Worm (Caenorhabditis elegans) whole organism, late embryonic: ENCODE data around the gene F13A2.9.

ENCODE experiments used
- C08G9.2 ChIP-seq: sonication (generic microtip); optimal IDR thresholded peaks from 2 replicates; lab custom pipeline; 2016; ENCODE audit warnings: mild to moderate bottlenecking, missing genetic modification characterization, moderate library complexity, missing compliant biosample characterization
- C38D4.7 ChIP-seq: fragments of 200-800 bp; sonication (Bioruptor generic); optimal IDR thresholded peaks from 2 replicates; lab custom pipeline; 2018; ENCODE audit warnings: mild to moderate bottlenecking, missing genetic modification characterization, moderate library complexity, missing compliant biosample characterization
- F13H6.1 ChIP-seq: sonication (generic microtip); optimal IDR thresholded peaks from 2 replicates; lab custom pipeline; 2016; ENCODE audit warnings: missing genetic modification characterization, missing compliant biosample characterization
- K09A11.1 ChIP-seq: sonication (generic microtip); optimal IDR thresholded peaks from 2 replicates; lab custom pipeline; 2017; ENCODE audit warnings: antibody characterized with exemption, mild to moderate bottlenecking, missing genetic modification characterization, missing compliant biosample characterization; ENCODE audit not compliant: insufficient read depth
- T23F11.4 ChIP-seq: fragments of 200-800 bp; sonication (Bioruptor generic); optimal IDR thresholded peaks from 2 replicates; lab custom pipeline; 2018; ENCODE audit warnings: mild to moderate bottlenecking, missing genetic modification characterization, missing compliant biosample characterization
- Y22D7AL.16 ChIP-seq: sonication (generic microtip); optimal IDR thresholded peaks from 2 replicates; lab custom pipeline; 2016; ENCODE audit warnings: missing genetic modification characterization, missing compliant biosample characterization
- ahr-1 ChIP-seq: sonication (generic microtip); optimal IDR thresholded peaks from 2 replicates; lab custom pipeline; 2016; ENCODE audit warnings: missing genetic modification characterization, missing compliant biosample characterization
- ceh-14 ChIP-seq: sonication (generic microtip); optimal IDR thresholded peaks from 2 replicates; lab custom pipeline; 2016; ENCODE audit warnings: missing genotype, missing genetic modification characterization, missing compliant biosample characterization
- ceh-18 ChIP-seq: sonication (generic microtip); optimal IDR thresholded peaks from 2 replicates; lab custom pipeline; 2016; ENCODE audit warnings: missing genetic modification characterization, missing compliant biosample characterization
- ceh-22 ChIP-seq: sonication (generic microtip); optimal IDR thresholded peaks from 2 replicates; lab custom pipeline; 2017; ENCODE audit warnings: missing biosample characterization, missing genetic modification characterization
- ceh-24 ChIP-seq: sonication (generic microtip); optimal IDR thresholded peaks from 2 replicates; lab custom pipeline; 2016; ENCODE audit warnings: mild to moderate bottlenecking, missing genetic modification characterization, missing compliant biosample characterization
- ceh-34 ChIP-seq: sonication (generic microtip); optimal IDR thresholded peaks from 2 replicates; lab custom pipeline; 2016; ENCODE audit warnings: mild to moderate bottlenecking, missing genetic modification characterization, missing compliant biosample characterization
- ceh-6 ChIP-seq: fragments of 200-800 bp; sonication (Bioruptor generic); optimal IDR thresholded peaks from 2 replicates; lab custom pipeline; 2018; ENCODE audit warnings: mild to moderate bottlenecking, missing genetic modification characterization, missing compliant biosample characterization
- dve-1 ChIP-seq: sonication (generic microtip); optimal IDR thresholded peaks from 2 replicates; lab custom pipeline; 2017; ENCODE audit warnings: antibody characterized with exemption, mild to moderate bottlenecking, missing genetic modification characterization, missing compliant biosample characterization
- elt-2 ChIP-seq: sonication (generic microtip); optimal IDR thresholded peaks from 2 replicates; lab custom pipeline; 2016; ENCODE audit warnings: missing genetic modification reagents, missing genetic modification characterization, missing compliant biosample characterization
- ets-4 ChIP-seq: sonication (generic microtip); optimal IDR thresholded peaks from 2 replicates; lab custom pipeline; 2016; ENCODE audit warnings: missing genetic modification characterization, missing compliant biosample characterization
- fax-1 ChIP-seq: sonication (generic microtip); optimal IDR thresholded peaks from 2 replicates; lab custom pipeline; 2016; ENCODE audit warnings: missing genotype, missing genetic modification characterization, missing compliant biosample characterization
- fkh-10 ChIP-seq: fragments of 150-350 bp; optimal IDR thresholded peaks from 2 replicates; lab custom pipeline; 2014; ENCODE audit warnings: missing biosample characterization, missing genetic modification reagents, missing genetic modification characterization
- fkh-6 ChIP-seq: sonication (generic microtip); optimal IDR thresholded peaks from 2 replicates; lab custom pipeline; 2016; ENCODE audit warnings: missing genetic modification characterization, missing compliant biosample characterization
- hlh-13 ChIP-seq: fragments of 200-800 bp; sonication (Bioruptor generic); optimal IDR thresholded peaks from 2 replicates; lab custom pipeline; 2018; ENCODE audit warnings: mild to moderate bottlenecking, missing genetic modification characterization, missing compliant biosample characterization
- hlh-15 ChIP-seq: sonication (generic microtip); optimal IDR thresholded peaks from 2 replicates; lab custom pipeline; 2016; ENCODE audit warnings: missing genetic modification characterization, missing compliant biosample characterization
- hlh-30 ChIP-seq: sonication (generic microtip); optimal IDR thresholded peaks from 2 replicates; lab custom pipeline; 2017; ENCODE audit warnings: antibody characterized with exemption, missing genetic modification characterization, missing compliant biosample characterization; ENCODE audit not compliant: insufficient read depth
- hlh-8 ChIP-seq: sonication (generic microtip); optimal IDR thresholded peaks from 2 replicates; lab custom pipeline; 2016; ENCODE audit warnings: missing genotype, missing genetic modification characterization, missing compliant biosample characterization
- lin-11 ChIP-seq: fragments of 200-800 bp; sonication (Bioruptor generic); optimal IDR thresholded peaks from 2 replicates; lab custom pipeline; 2018; ENCODE audit warnings: mild to moderate bottlenecking, missing genetic modification characterization, missing compliant biosample characterization
- madf-2 ChIP-seq: sonication (generic microtip); optimal IDR thresholded peaks from 2 replicates; lab custom pipeline; 2017; ENCODE audit warnings: missing genetic modification characterization, missing compliant biosample characterization
- nhr-11 ChIP-seq: fragments of 150-350 bp; optimal IDR thresholded peaks from 2 replicates; lab custom pipeline; 2014; ENCODE audit warnings: missing biosample characterization, missing genetic modification characterization
- npax-4 ChIP-seq: sonication (generic microtip); optimal IDR thresholded peaks from 2 replicates; lab custom pipeline; 2016; ENCODE audit warnings: missing genetic modification characterization, missing compliant biosample characterization
- odd-2 ChIP-seq: sonication (generic microtip); optimal IDR thresholded peaks from 2 replicates; lab custom pipeline; 2017; ENCODE audit warnings: antibody characterized with exemption, mild to moderate bottlenecking, missing genetic modification characterization, missing compliant biosample characterization
- pag-3 ChIP-seq: sonication (generic microtip); optimal IDR thresholded peaks from 2 replicates; lab custom pipeline; 2016; ENCODE audit warnings: missing compliant biosample characterization, missing genetic modification characterization, borderline replicate concordance
- pax-1 ChIP-seq: fragments of 150-350 bp; optimal IDR thresholded peaks from 2 replicates; lab custom pipeline; 2014; ENCODE audit warnings: missing biosample characterization, missing genetic modification characterization
- pha-4 ChIP-seq: fragments of 150-350 bp; optimal IDR thresholded peaks from 2 replicates; lab custom pipeline; 2018; ENCODE audit warnings: missing biosample characterization, missing genetic modification reagents, missing genetic modification characterization
- pqm-1 ChIP-seq: sonication (generic microtip); optimal IDR thresholded peaks from 2 replicates; lab custom pipeline; 2016; ENCODE audit warnings: missing genetic modification characterization, missing compliant biosample characterization
- ref-2 ChIP-seq: sonication (generic microtip); optimal IDR thresholded peaks from 2 replicates; lab custom pipeline; 2016; ENCODE audit warnings: missing genetic modification characterization, missing compliant biosample characterization
- sdc-2 ChIP-seq: sonication (generic microtip); optimal IDR thresholded peaks from 2 replicates; lab custom pipeline; 2016; ENCODE audit warnings: missing genotype, missing genetic modification characterization, missing compliant biosample characterization
- sox-4 ChIP-seq: sonication (generic microtip); optimal IDR thresholded peaks from 2 replicates; lab custom pipeline; 2017; ENCODE audit warnings: mild to moderate bottlenecking, missing genetic modification characterization, inconsistent platforms, missing compliant biosample characterization
- tbx-2 ChIP-seq: sonication (generic microtip); optimal IDR thresholded peaks from 2 replicates; lab custom pipeline; 2016; ENCODE audit warnings: missing genetic modification characterization, missing compliant biosample characterization
- ttx-3 ChIP-seq: sonication (generic microtip); optimal IDR thresholded peaks from 2 replicates; lab custom pipeline; 2016; ENCODE audit warnings: missing genetic modification reagents, missing genetic modification characterization, missing compliant biosample characterization
- unc-3 ChIP-seq, 2 experiments: fragments of 200-800 bp in 1 of 2; sonication (Bioruptor generic) in 1 of 2; sonication (generic microtip) in 1 of 2; conservative IDR thresholded peaks in 1 of 2; optimal IDR thresholded peaks in 1 of 2; 2 replicates each; pipeline versions ENCODE4 v1.3.6 to Lab custom; 2016 to 2022; ENCODE audit warnings: missing compliant biosample characterization in 2 of 2, missing genetic modification characterization in 2 of 2, missing genetic modification reagents in 1 of 2
- unc-42 ChIP-seq: sonication (generic microtip); optimal IDR thresholded peaks from 2 replicates; lab custom pipeline; 2016; ENCODE audit warnings: missing genotype, missing genetic modification characterization, missing compliant biosample characterization
- unc-55 ChIP-seq: sonication (generic microtip); optimal IDR thresholded peaks from 2 replicates; lab custom pipeline; 2017; ENCODE audit warnings: missing biosample characterization, missing genetic modification reagents, missing genetic modification characterization
- ztf-16 ChIP-seq: sonication (generic microtip); optimal IDR thresholded peaks from 2 replicates; lab custom pipeline; 2017; ENCODE audit warnings: missing genetic modification characterization, missing compliant biosample characterization

F13A2.9 gene

DNA sequence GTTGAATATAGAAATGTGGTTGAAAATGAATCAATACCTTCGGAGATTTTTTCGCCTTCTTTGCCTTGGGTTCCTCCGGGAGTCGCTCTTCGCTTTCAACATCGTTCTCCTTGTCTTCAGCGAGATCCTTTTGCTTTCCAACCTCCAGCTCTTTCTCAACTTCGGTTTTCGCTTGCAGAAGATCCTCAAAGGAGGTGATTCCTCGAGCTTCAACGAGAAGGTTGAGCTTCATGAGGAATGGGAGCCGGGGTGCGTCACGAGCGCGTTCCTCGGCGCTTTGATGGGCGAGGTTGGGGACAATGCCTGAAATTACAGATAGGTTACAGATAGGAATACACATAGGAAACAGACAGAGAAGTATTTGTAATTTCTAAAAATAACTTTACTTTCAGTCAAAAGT is 11.6 kb upstream of the F13A2.9 start:
- no peak for TF ChIP-seq ceh-6 (GFP tag; lab: Kevin White, UChicago)
- no peak for TF ChIP-seq pqm-1 (tag; lab: Kevin White, UChicago)
- no peak for TF ChIP-seq dve-1
- no peak for TF ChIP-seq tbx-2 (tag; lab: Kevin White, UChicago)
- no peak for TF ChIP-seq ceh-34 (tag; lab: Kevin White, UChicago)
- TF ChIP-seq lin-11 = no peak
- TF ChIP-seq unc-55 (GFP tag; lab: Kevin White, UChicago) = no peak
- no peak for TF ChIP-seq ets-4 (tag; lab: Kevin White, UChicago)
- no peak for TF ChIP-seq fkh-6 (tag; lab: Kevin White, UChicago)
- no peak for TF ChIP-seq ceh-22 (tag; lab: Kevin White, UChicago)
- no peak for TF ChIP-seq K09A11.1 (tag; lab: Kevin White, UChicago)
- no peak for TF ChIP-seq ceh-24 (tag; lab: Kevin White, UChicago)
- TF ChIP-seq pha-4 (tag; lab: Kevin White, UChicago) = no peak
- TF ChIP-seq nhr-11 (tag; lab: Kevin White, UChicago) = no peak
- TF ChIP-seq C38D4.7 (GFP tag; lab: Kevin White, UChicago) = no peak
- TF ChIP-seq madf-2 (tag; lab: Kevin White, UChicago) = no peak
- TF ChIP-seq ceh-14 (tag; lab: Kevin White, UChicago) = no peak
- no peak for TF ChIP-seq hlh-15 (tag; lab: Kevin White, UChicago)
- TF ChIP-seq hlh-8 (tag; lab: Kevin White, UChicago) = no peak

DNA sequence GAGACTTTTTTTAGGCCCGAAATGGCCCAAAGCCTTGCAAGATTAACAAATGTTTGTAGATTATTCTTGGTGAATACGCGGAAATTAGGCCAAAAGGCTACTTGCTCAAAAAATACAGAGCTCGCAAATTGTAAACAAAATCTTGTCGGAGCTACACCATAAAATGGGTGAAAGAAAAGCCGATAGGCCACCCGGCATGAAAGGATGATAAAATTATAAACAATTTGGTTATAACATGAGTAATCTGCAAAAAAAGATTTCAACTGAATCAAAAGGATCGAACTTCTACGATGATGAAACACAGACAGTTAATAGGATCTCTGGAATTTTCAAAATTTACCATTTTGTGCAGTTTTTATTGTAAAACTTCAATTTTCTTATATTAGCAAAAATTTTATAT is 10.8 kb upstream of the F13A2.9 start:
- TF ChIP-seq elt-2 (tag; lab: Kevin White, UChicago) (no peak), ref-2 (tag; lab: Kevin White, UChicago) (no peak), sdc-2 (tag; lab: Kevin White, UChicago) (no peak), pag-3 (tag; lab: Kevin White, UChicago) (no peak), dve-1 (no peak), ztf-16 (tag; lab: Kevin White, UChicago) (no peak), fkh-6 (tag; lab: Kevin White, UChicago) (no peak), C08G9.2 (tag; lab: Kevin White, UChicago) (no peak), hlh-8 (tag; lab: Kevin White, UChicago) (no peak), F13H6.1 (tag; lab: Kevin White, UChicago) (no peak), fkh-10 (GFP tag; lab: Kevin White, UChicago) (no peak), ceh-6 (GFP tag; lab: Kevin White, UChicago) (no peak), unc-42 (tag; lab: Kevin White, UChicago) (no peak), sox-4 (tag; lab: Kevin White, UChicago) (no peak), hlh-30 (tag; lab: Kevin White, UChicago) (no peak), odd-2 (tag; lab: Kevin White, UChicago) (no peak)

DNA sequence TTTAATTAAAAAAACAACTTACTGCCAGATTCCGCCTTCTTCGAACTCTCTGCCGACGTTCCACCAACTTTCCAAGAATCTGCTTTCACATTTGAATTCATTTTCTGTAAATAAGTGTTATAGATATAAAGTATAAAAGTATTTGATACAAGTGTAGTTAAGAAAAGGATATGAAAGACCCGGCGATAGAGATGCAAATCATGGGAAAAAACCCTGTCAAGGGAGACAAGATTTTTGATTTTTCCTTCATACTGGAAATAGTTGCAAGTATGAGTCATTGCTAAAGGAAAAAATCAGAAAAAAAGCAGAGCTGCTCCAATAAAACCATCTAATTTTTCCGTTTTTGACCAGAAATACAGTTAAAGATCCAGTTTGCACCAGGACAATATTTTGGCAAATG is 9.0 kb upstream of the F13A2.9 start, which contains the start of gene F13A2.3:
F13A2.3 (minus strand) TSS at position 101 of the 400 bp plus-strand sequence.
- TF ChIP-seq ahr-1 (tag; lab: Kevin White, UChicago) = no peak
- no peak for TF ChIP-seq dve-1
- no peak for TF ChIP-seq pax-1
- no peak for TF ChIP-seq hlh-13 (GFP tag; lab: Kevin White, UChicago)
- TF ChIP-seq ceh-6 (GFP tag; lab: Kevin White, UChicago) = no peak
- TF ChIP-seq hlh-30 (tag; lab: Kevin White, UChicago) = no peak
- TF ChIP-seq npax-4 = no peak
- no peak for TF ChIP-seq ztf-16 (tag; lab: Kevin White, UChicago)
- TF ChIP-seq unc-3 (GFP tag; conservative IDR thresholded peaks at IDR 0.05; lab: Robert Waterston, UW) = no peak
- TF ChIP-seq unc-3 (tag; optimal IDR thresholded peaks at IDR 0.05; lab: Kevin White, UChicago) = no peak
- no peak for TF ChIP-seq T23F11.4 (GFP tag; lab: Kevin White, UChicago)
- TF ChIP-seq Y22D7AL.16 (tag; lab: Kevin White, UChicago) = no peak
- TF ChIP-seq fax-1 (tag; lab: Kevin White, UChicago) = no peak
- TF ChIP-seq ttx-3 (tag; lab: Kevin White, UChicago) = no peak
- no peak for TF ChIP-seq ceh-18 (tag; lab: Kevin White, UChicago)
